Worm (Caenorhabditis elegans) whole organism, late embryonic: Measurements from ENCODE around the gene cec-4.

ENCODE experiments used
- C38D4.7 ChIP-seq: fragments of 200-800 bp; sonication (Bioruptor generic); optimal IDR thresholded peaks from 2 replicates; lab custom pipeline; 2018; ENCODE audit warnings: mild to moderate bottlenecking, missing genetic modification characterization, moderate library complexity, missing compliant biosample characterization
- Y22D7AL.16 ChIP-seq: sonication (generic microtip); optimal IDR thresholded peaks from 2 replicates; lab custom pipeline; 2016; ENCODE audit warnings: missing genetic modification characterization, missing compliant biosample characterization
- ceh-14 ChIP-seq: sonication (generic microtip); optimal IDR thresholded peaks from 2 replicates; lab custom pipeline; 2016; ENCODE audit warnings: missing genotype, missing genetic modification characterization, missing compliant biosample characterization
- ceh-18 ChIP-seq: sonication (generic microtip); optimal IDR thresholded peaks from 2 replicates; lab custom pipeline; 2016; ENCODE audit warnings: missing genetic modification characterization, missing compliant biosample characterization
- ceh-2 ChIP-seq: sonication (generic microtip); optimal IDR thresholded peaks from 2 replicates; lab custom pipeline; 2016; ENCODE audit warnings: missing genotype, missing genetic modification characterization, missing compliant biosample characterization
- ceh-31 ChIP-seq: sonication (generic microtip); optimal IDR thresholded peaks from 2 replicates; lab custom pipeline; 2016; ENCODE audit warnings: missing genetic modification characterization, missing compliant biosample characterization
- ceh-34 ChIP-seq: sonication (generic microtip); optimal IDR thresholded peaks from 2 replicates; lab custom pipeline; 2016; ENCODE audit warnings: mild to moderate bottlenecking, missing genetic modification characterization, missing compliant biosample characterization
- ceh-45 ChIP-seq: fragments of 200-800 bp; sonication (Bioruptor generic); IDR thresholded peaks from 2 replicates; pipeline ENCODE4 v1.3.6; 2022; ENCODE audit warnings: missing genetic modification reagents, missing genetic modification characterization, missing compliant biosample characterization
- ceh-48 ChIP-seq: sonication (generic microtip); optimal IDR thresholded peaks from 2 replicates; lab custom pipeline; 2016; ENCODE audit warnings: missing genetic modification characterization, inconsistent platforms, missing compliant biosample characterization
- dve-1 ChIP-seq: sonication (generic microtip); optimal IDR thresholded peaks from 2 replicates; lab custom pipeline; 2017; ENCODE audit warnings: antibody characterized with exemption, mild to moderate bottlenecking, missing genetic modification characterization, missing compliant biosample characterization
- elt-2 ChIP-seq: sonication (generic microtip); optimal IDR thresholded peaks from 2 replicates; lab custom pipeline; 2016; ENCODE audit warnings: missing genetic modification reagents, missing genetic modification characterization, missing compliant biosample characterization
- elt-4 ChIP-seq: sonication (generic microtip); optimal IDR thresholded peaks from 2 replicates; lab custom pipeline; 2016; ENCODE audit warnings: missing genetic modification characterization, missing compliant biosample characterization
- eyg-1 ChIP-seq: sonication (generic microtip); optimal IDR thresholded peaks from 2 replicates; lab custom pipeline; 2016; ENCODE audit warnings: missing genotype, missing genetic modification characterization, missing compliant biosample characterization
- fkh-6 ChIP-seq: sonication (generic microtip); optimal IDR thresholded peaks from 2 replicates; lab custom pipeline; 2016; ENCODE audit warnings: missing genetic modification characterization, missing compliant biosample characterization
- hlh-6 ChIP-seq: sonication (generic microtip); optimal IDR thresholded peaks from 2 replicates; lab custom pipeline; 2016; ENCODE audit warnings: missing genotype, missing genetic modification characterization, missing compliant biosample characterization
- mec-3 ChIP-seq: sonication (generic microtip); optimal IDR thresholded peaks from 2 replicates; lab custom pipeline; 2016; ENCODE audit warnings: borderline replicate concordance, missing genetic modification characterization, missing compliant biosample characterization
- nhr-11 ChIP-seq: fragments of 150-350 bp; optimal IDR thresholded peaks from 2 replicates; lab custom pipeline; 2014; ENCODE audit warnings: missing biosample characterization, missing genetic modification characterization
- pax-1 ChIP-seq: fragments of 150-350 bp; optimal IDR thresholded peaks from 2 replicates; lab custom pipeline; 2014; ENCODE audit warnings: missing biosample characterization, missing genetic modification characterization
- pha-2 ChIP-seq: sonication (generic microtip); optimal IDR thresholded peaks from 2 replicates; lab custom pipeline; 2017; ENCODE audit warnings: mild to moderate bottlenecking, missing genetic modification characterization, missing compliant biosample characterization
- pqm-1 ChIP-seq: sonication (generic microtip); optimal IDR thresholded peaks from 2 replicates; lab custom pipeline; 2016; ENCODE audit warnings: missing genetic modification characterization, missing compliant biosample characterization
- tbx-7 ChIP-seq: sonication (generic microtip); optimal IDR thresholded peaks from 2 replicates; lab custom pipeline; 2016; ENCODE audit warnings: missing genotype, missing genetic modification characterization, missing compliant biosample characterization
- unc-42 ChIP-seq: sonication (generic microtip); optimal IDR thresholded peaks from 2 replicates; lab custom pipeline; 2016; ENCODE audit warnings: missing genotype, missing genetic modification characterization, missing compliant biosample characterization
- unc-55 ChIP-seq: sonication (generic microtip); optimal IDR thresholded peaks from 2 replicates; lab custom pipeline; 2017; ENCODE audit warnings: missing biosample characterization, missing genetic modification reagents, missing genetic modification characterization

The cec-4 gene

DNA sequence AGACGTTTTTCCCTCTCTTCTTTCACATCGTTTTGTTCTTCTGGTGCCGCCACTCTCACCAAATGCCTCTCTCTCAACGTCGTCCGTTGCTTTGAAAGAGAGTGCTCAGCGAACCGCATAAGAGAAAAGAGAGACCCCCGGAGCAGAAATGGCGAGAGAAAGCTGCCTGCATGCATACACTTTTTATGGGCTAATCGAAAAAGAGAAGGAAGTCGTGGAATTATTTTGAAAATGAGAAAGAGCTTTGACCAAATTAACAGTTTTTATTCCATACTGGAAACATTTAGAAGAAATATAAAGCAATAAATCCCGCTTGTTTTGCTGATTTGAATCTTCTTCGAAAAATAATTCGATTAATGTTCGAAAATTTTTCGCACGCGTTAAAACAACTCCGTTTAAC, 44.9 kb downstream of the cec-4 start:
- TF ChIP-seq ceh-31 (tag; lab: Kevin White, UChicago), result peak; percentile 46
- no peak for TF ChIP-seq dve-1 (tag; lab: Kevin White, UChicago)
- TF ChIP-seq unc-42 (tag; lab: Kevin White, UChicago), result peak; percentile 32
- no peak for TF ChIP-seq unc-55
- peak; percentile 5 for TF ChIP-seq ceh-14

DNA sequence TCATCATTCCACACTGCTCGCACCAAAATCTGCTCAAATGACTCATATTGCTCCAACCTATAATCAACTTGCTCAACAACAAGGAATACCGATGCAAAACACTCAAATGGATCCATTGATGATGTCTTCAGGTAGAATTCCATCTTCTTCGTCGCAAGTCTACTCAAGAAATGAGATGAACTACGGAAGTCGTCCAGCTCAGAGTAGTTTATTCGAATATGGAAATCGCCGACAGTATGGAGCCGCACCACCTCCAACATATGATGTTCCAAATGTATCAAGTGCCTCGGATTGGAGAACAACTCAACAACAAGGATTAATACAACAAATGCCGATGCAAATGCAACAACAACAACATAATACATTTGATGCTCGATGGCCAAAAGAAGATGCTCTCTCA, 47.6 kb downstream of the cec-4 start:
- TF ChIP-seq pha-2 (no peak), elt-4 (tag; lab: Kevin White, UChicago) (no peak), hlh-6 (tag; lab: Kevin White, UChicago) (no peak), tbx-7 (no peak), pqm-1 (no peak), ceh-18 (tag; lab: Kevin White, UChicago) (no peak), fkh-6 (tag; lab: Kevin White, UChicago) (no peak), elt-2 (no peak), nhr-11 (tag; lab: Kevin White, UChicago) (no peak), ceh-48 (tag; lab: Kevin White, UChicago) (no peak), ceh-2 (no peak), mec-3 (tag; lab: Kevin White, UChicago) (no peak), eyg-1 (no peak), ceh-34 (no peak), ceh-45 (GFP tag; lab: Robert Waterston, UW) (no peak)

DNA sequence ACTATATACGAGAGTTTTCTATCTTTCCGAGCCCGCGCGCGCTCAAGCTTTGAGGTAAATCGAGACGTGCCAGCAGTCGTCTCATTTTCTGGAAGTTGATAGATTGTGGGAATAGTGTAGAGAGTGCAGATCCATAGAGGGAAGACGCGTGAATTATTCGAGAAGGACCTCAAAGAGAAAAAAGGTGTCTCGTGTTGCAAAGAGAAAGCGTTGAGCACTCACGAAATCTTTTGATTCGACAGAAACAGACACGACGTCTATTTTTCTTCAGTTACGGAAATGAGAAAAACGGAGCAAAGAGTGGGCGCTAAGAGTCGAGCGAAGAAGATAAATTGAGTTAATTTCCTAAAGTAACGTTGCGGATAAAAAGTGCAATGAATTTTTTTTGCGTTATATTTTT, 48.4 kb downstream of the cec-4 start:
- TF ChIP-seq C38D4.7 (GFP tag; lab: Kevin White, UChicago) (no peak), ceh-31 (tag; lab: Kevin White, UChicago) (peak; percentile 0), Y22D7AL.16 (tag; lab: Kevin White, UChicago) (peak; percentile 6), unc-42 (tag; lab: Kevin White, UChicago) (peak; percentile 26), pax-1 (tag; lab: Kevin White, UChicago) (no peak)
